Fruit fly (Drosophila melanogaster) whole organism, embryonic: ENCODE results near the gene Rchy1.

Experiments used
- Asciz ChIP-seq: fragments of 200-800 bp; sonication (Bioruptor generic); optimal IDR thresholded peaks from 2 replicates; lab custom pipeline; 2017; ENCODE audit warnings: missing biosample characterization, mild to moderate bottlenecking, missing genetic modification characterization, missing genetic modification reagents
- BEAF-32 ChIP-seq: fragments of 200-800 bp; sonication (Bioruptor generic); optimal IDR thresholded peaks from 3 replicates; lab custom pipeline; 2017; ENCODE audit warnings: missing biosample characterization, missing genetic modification characterization, mild to moderate bottlenecking, moderate library complexity, missing genetic modification reagents
- BtbVII ChIP-seq: fragments of 200-800 bp; sonication (Bioruptor generic); optimal IDR thresholded peaks from 3 replicates; lab custom pipeline; 2017; ENCODE audit warnings: missing biosample characterization, mild to moderate bottlenecking, missing genetic modification characterization
- CG11504 ChIP-seq: fragments of 200-800 bp; sonication (Bioruptor generic); optimal IDR thresholded peaks from 3 replicates; lab custom pipeline; 2019; ENCODE audit warnings: missing biosample characterization, mild to moderate bottlenecking, missing genetic modification characterization, moderate library complexity
- CG11695 ChIP-seq: fragments of 200-800 bp; sonication (Bioruptor generic); IDR thresholded peaks from 3 replicates; pipeline ENCODE4 v1.3.6; 2022; ENCODE audit warnings: missing biosample characterization, missing genetic modification characterization
- CG12071 ChIP-seq: fragments of 200-800 bp; sonication (Bioruptor generic); optimal IDR thresholded peaks from 3 replicates; lab custom pipeline; 2018; ENCODE audit warnings: missing biosample characterization, mild to moderate bottlenecking, missing genetic modification characterization
- CG13296 ChIP-seq: fragments of 200-800 bp; sonication (Bioruptor generic); optimal IDR thresholded peaks from 3 replicates; lab custom pipeline; 2018; ENCODE audit warnings: missing biosample characterization, mild to moderate bottlenecking, missing genetic modification characterization
- CG31224 ChIP-seq: fragments of 200-800 bp; sonication (Bioruptor generic); IDR thresholded peaks from 2 replicates; pipeline ENCODE4 v1.3.6; 2022; ENCODE audit warnings: missing biosample characterization, missing genetic modification characterization
- CG6765 ChIP-seq: fragments of 200-800 bp; sonication (Bioruptor generic); optimal IDR thresholded peaks from 3 replicates; lab custom pipeline; 2017; ENCODE audit warnings: missing biosample characterization, mild to moderate bottlenecking, missing genetic modification characterization
- CG6791 ChIP-seq: fragments of 200-800 bp; sonication (Bioruptor generic); IDR thresholded peaks from 3 replicates; pipeline ENCODE4 v1.3.6; 2022; ENCODE audit warnings: missing biosample characterization, missing genetic modification characterization; ENCODE audit not compliant: partially characterized antibody
- CG9727 ChIP-seq: fragments of 200-800 bp; sonication (Bioruptor generic); optimal IDR thresholded peaks from 3 replicates; lab custom pipeline; 2017; ENCODE audit warnings: missing biosample characterization, mild to moderate bottlenecking, missing genetic modification characterization
- CHES-1-like ChIP-seq: fragments of 200-800 bp; sonication (Bioruptor generic); optimal IDR thresholded peaks from 2 replicates; lab custom pipeline; 2016; ENCODE audit warnings: missing biosample characterization, missing genetic modification characterization
- Dp ChIP-seq: fragments of 200-800 bp; sonication (Bioruptor generic); optimal IDR thresholded peaks from 2 replicates; lab custom pipeline; 2018; ENCODE audit warnings: missing biosample characterization, mild to moderate bottlenecking, missing genetic modification characterization, moderate library complexity
- E2f1 ChIP-seq: fragments of 200-800 bp; sonication (Bioruptor generic); IDR thresholded peaks from 2 replicates; pipeline ENCODE4 v1.3.6; 2022; ENCODE audit warnings: missing biosample characterization, missing genetic modification characterization
- HLH4C ChIP-seq: fragments of 200-800 bp; sonication (Bioruptor generic); IDR thresholded peaks from 3 replicates; pipeline ENCODE4 v1.3.6; 2022; ENCODE audit warnings: missing biosample characterization, missing genetic modification characterization; ENCODE audit not compliant: partially characterized antibody
- HmgZ ChIP-seq: fragments of 200-800 bp; sonication (Bioruptor generic); optimal IDR thresholded peaks from 2 replicates; lab custom pipeline; 2018; ENCODE audit warnings: missing biosample characterization, mild to moderate bottlenecking, missing genetic modification characterization
- Hmr ChIP-seq: fragments of 200-800 bp; sonication (Bioruptor generic); optimal IDR thresholded peaks from 3 replicates; lab custom pipeline; 2017; ENCODE audit warnings: mild to moderate bottlenecking, missing biosample characterization, missing genetic modification reagents, missing genetic modification characterization
- MESR4 ChIP-seq: fragments of 200-800 bp; sonication (Bioruptor generic); optimal IDR thresholded peaks from 2 replicates; lab custom pipeline; 2018; ENCODE audit warnings: missing biosample characterization, mild to moderate bottlenecking, missing genetic modification characterization, moderate library complexity
- MTF-1 ChIP-seq: fragments of 200-800 bp; sonication (Bioruptor generic); optimal IDR thresholded peaks from 2 replicates; lab custom pipeline; 2018; ENCODE audit warnings: missing biosample characterization, mild to moderate bottlenecking, missing genetic modification characterization, borderline replicate concordance
- Meics ChIP-seq: fragments of 200-800 bp; sonication (Bioruptor generic); optimal IDR thresholded peaks from 2 replicates; lab custom pipeline; 2017; ENCODE audit warnings: missing biosample characterization, mild to moderate bottlenecking, missing genetic modification characterization
- Neu2 ChIP-seq: fragments of 200-800 bp; sonication (Bioruptor generic); optimal IDR thresholded peaks from 3 replicates; lab custom pipeline; 2016; ENCODE audit warnings: missing biosample characterization, missing genetic modification characterization, borderline replicate concordance
- Opbp ChIP-seq: fragments of 200-800 bp; sonication (Bioruptor generic); IDR thresholded peaks from 3 replicates; pipeline ENCODE4 v1.3.6; 2022; ENCODE audit warnings: missing biosample characterization, missing genetic modification characterization; ENCODE audit not compliant: partially characterized antibody
- Sox102F ChIP-seq: fragments of 200-800 bp; sonication (Bioruptor generic); optimal IDR thresholded peaks from 2 replicates; lab custom pipeline; 2018; ENCODE audit warnings: missing biosample characterization, mild to moderate bottlenecking, missing genetic modification characterization, moderate library complexity
- ash1 ChIP-seq: fragments of 200-800 bp; sonication (Bioruptor generic); optimal IDR thresholded peaks from 2 replicates; lab custom pipeline; 2018; ENCODE audit warnings: missing biosample characterization, mild to moderate bottlenecking, missing genetic modification characterization
- ato ChIP-seq: fragments of 200-800 bp; sonication (Bioruptor generic); IDR thresholded peaks from 2 replicates; pipeline ENCODE4 v1.3.6; 2022; ENCODE audit warnings: missing biosample characterization, missing genetic modification characterization; ENCODE audit not compliant: partially characterized antibody
- bab2 ChIP-seq: fragments of 200-800 bp; sonication (Bioruptor generic); optimal IDR thresholded peaks from 2 replicates; lab custom pipeline; 2016; ENCODE audit warnings: missing biosample characterization, missing genetic modification characterization
- bsh ChIP-seq, 2 experiments: fragments of 200-800 bp; sonication (Bioruptor generic); optimal IDR thresholded peaks; 2 replicates each; lab custom pipeline; 2017 to 2018; ENCODE audit warnings: mild to moderate bottlenecking in 2 of 2, missing biosample characterization in 2 of 2, missing genetic modification characterization in 2 of 2, moderate library complexity in 1 of 2
- chif ChIP-seq, 2 experiments: fragments of 200-800 bp; sonication (Bioruptor generic); optimal IDR thresholded peaks; 3 replicates each; lab custom pipeline; 2016; ENCODE audit warnings: missing biosample characterization in 2 of 2, missing genetic modification characterization in 2 of 2
- chm ChIP-seq: fragments of 200-800 bp; sonication (Bioruptor generic); IDR thresholded peaks from 2 replicates; pipeline ENCODE4 v1.3.6; 2022; ENCODE audit warnings: missing biosample characterization, missing genetic modification characterization
- eyg ChIP-seq: fragments of 200-800 bp; sonication (Bioruptor generic); optimal IDR thresholded peaks from 3 replicates; lab custom pipeline; 2016; ENCODE audit warnings: missing biosample characterization, missing genetic modification characterization
- fd3F ChIP-seq: fragments of 200-800 bp; sonication (Bioruptor generic); optimal IDR thresholded peaks from 2 replicates; lab custom pipeline; 2018; ENCODE audit warnings: missing biosample characterization, mild to moderate bottlenecking, missing genetic modification characterization, moderate library complexity
- grau ChIP-seq: fragments of 200-800 bp; optimal IDR thresholded peaks from 3 replicates; lab custom pipeline; 2019; ENCODE audit warnings: missing biosample characterization, mild to moderate bottlenecking, missing genetic modification characterization, moderate library complexity
- her ChIP-seq: fragments of 200-800 bp; sonication (Bioruptor generic); optimal IDR thresholded peaks from 2 replicates; lab custom pipeline; 2016; ENCODE audit warnings: missing biosample characterization, missing genetic modification characterization
- inv ChIP-seq: fragments of 200-800 bp; sonication (Bioruptor generic); IDR thresholded peaks from 2 replicates; pipeline ENCODE4 v1.3.6; 2022; ENCODE audit warnings: missing biosample characterization, missing genetic modification characterization; ENCODE audit not compliant: partially characterized antibody
- kah ChIP-seq: fragments of 200-800 bp; sonication (Bioruptor generic); optimal IDR thresholded peaks from 2 replicates; lab custom pipeline; 2018; ENCODE audit warnings: missing biosample characterization, mild to moderate bottlenecking, missing genetic modification characterization
- knrl ChIP-seq: fragments of 200-800 bp; sonication (Bioruptor generic); IDR thresholded peaks from 3 replicates; pipeline ENCODE4 v1.3.6; 2022; ENCODE audit warnings: missing biosample characterization, missing genetic modification characterization; ENCODE audit not compliant: partially characterized antibody
- pan ChIP-seq, 4 experiments: fragments of >200 bp in 3 of 4; fragments of 200-800 bp in 1 of 4; sonication (Bioruptor generic) in 1 of 4; optimal IDR thresholded peaks in 3 of 4; IDR thresholded peaks in 1 of 4; 2 replicates each; pipeline versions ENCODE4 v1.3.6 to Lab custom; 2017 to 2022; ENCODE audit warnings: missing biosample characterization in 2 of 4, missing genetic modification characterization in 2 of 4, mixed read lengths in 1 of 4
- pb ChIP-seq: fragments of 200-800 bp; sonication (Bioruptor generic); optimal IDR thresholded peaks from 3 replicates; lab custom pipeline; 2016; ENCODE audit warnings: missing biosample characterization, missing genetic modification characterization
- peb ChIP-seq: fragments of 200-800 bp; sonication (Bioruptor generic); IDR thresholded peaks from 2 replicates; pipeline ENCODE4 v1.3.6; 2022; ENCODE audit warnings: missing biosample characterization, missing genetic modification characterization
- phol ChIP-seq: fragments of 200-800 bp; sonication (Bioruptor generic); optimal IDR thresholded peaks from 3 replicates; lab custom pipeline; 2018; ENCODE audit warnings: missing biosample characterization, mild to moderate bottlenecking, missing genetic modification characterization, moderate library complexity
- ranshi ChIP-seq: fragments of 200-800 bp; sonication (Bioruptor generic); IDR thresholded peaks from 2 replicates; pipeline ENCODE4 v1.3.6; 2022; ENCODE audit warnings: missing biosample characterization, missing genetic modification characterization
- scrt ChIP-seq: fragments of 200-800 bp; sonication (Bioruptor generic); optimal IDR thresholded peaks from 2 replicates; lab custom pipeline; 2018; ENCODE audit warnings: missing biosample characterization, mild to moderate bottlenecking, missing genetic modification characterization, moderate library complexity
- sd ChIP-seq: fragments of 200-800 bp; sonication (Bioruptor generic); optimal IDR thresholded peaks from 3 replicates; lab custom pipeline; 2018; ENCODE audit warnings: missing biosample characterization, mild to moderate bottlenecking, missing genetic modification characterization, moderate library complexity
- seq ChIP-seq: fragments of 200-800 bp; sonication (Bioruptor generic); IDR thresholded peaks from 2 replicates; pipeline ENCODE4 v1.3.6; 2022; ENCODE audit warnings: missing biosample characterization, missing genetic modification characterization
- sob ChIP-seq: fragments of 200-800 bp; sonication (Bioruptor generic); IDR thresholded peaks from 2 replicates; pipeline ENCODE4 v1.3.6; 2022; ENCODE audit warnings: missing biosample characterization, missing genetic modification characterization
- tll ChIP-seq, 2 experiments: fragments of 200-800 bp in 1 of 2; fragments of >200 bp in 1 of 2; sonication (Bioruptor generic) in 1 of 2; optimal IDR thresholded peaks; 2 replicates each; lab custom pipeline; 2017 to 2019; ENCODE audit warnings: missing biosample characterization in 2 of 2, missing genetic modification characterization in 2 of 2, mild to moderate bottlenecking in 1 of 2, moderate library complexity in 1 of 2
- vvl ChIP-seq: fragments of 200-800 bp; sonication (Bioruptor generic); IDR thresholded peaks from 2 replicates; pipeline ENCODE4 v1.3.6; 2022; ENCODE audit warnings: missing biosample characterization, missing genetic modification characterization
- wek ChIP-seq: fragments of 200-800 bp; sonication (Bioruptor generic); optimal IDR thresholded peaks from 3 replicates; lab custom pipeline; 2018; ENCODE audit warnings: missing biosample characterization, mild to moderate bottlenecking, missing genetic modification characterization, moderate library complexity

The Rchy1 gene

DNA sequence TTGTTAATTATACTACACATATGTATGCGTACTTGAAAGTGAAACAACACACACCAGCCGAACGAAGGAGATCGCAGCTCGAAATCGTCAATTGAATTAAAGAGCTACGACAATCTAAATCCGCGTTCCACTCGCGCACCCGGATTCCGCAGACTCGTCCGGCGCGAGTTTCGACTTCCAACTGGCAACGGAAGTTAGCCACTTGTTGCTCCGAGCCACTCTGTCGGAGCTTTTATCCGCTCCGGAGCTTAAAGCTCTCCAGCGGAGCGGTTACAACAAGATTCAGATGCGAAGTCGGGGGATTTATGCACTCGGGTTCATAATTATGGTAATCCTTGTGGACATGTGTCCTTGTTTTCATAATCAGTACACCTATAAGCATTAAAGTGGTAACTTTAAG lies at the start of gene Rchy1 (continued):
- TF ChIP-seq Opbp (GFP tag; lab: Robert Waterston, UW) (0 out of 3 replicates have a peak, but pooled peaks have one; percentile 28), MESR4 (GFP tag; lab: Kevin White, UChicago) (peak; percentile 3), sd (tag; lab: Kevin White, UChicago) (peak; percentile 34), CG6791 (no peak), her (GFP tag; lab: Kevin White, UChicago) (peak; percentile 37), phol (tag; lab: Kevin White, UChicago) (no peak), grau (tag; lab: Kevin White, UChicago) (peak; percentile 14), bsh (GFP tag; optimal IDR thresholded peaks at IDR 0.05; lab: Kevin White, UChicago) (peak in 1 of 2 experiments; percentile 0), CG31224 (GFP tag; lab: Robert Waterston, UW) (no peak), vvl (GFP tag; lab: Robert Waterston, UW) (peak; percentile 56; the same call in 1 of the 2 replicates), tll (GFP tag; optimal IDR thresholded peaks at IDR 0.05; lab: Kevin White, UChicago) (no peak), scrt (GFP tag; lab: Kevin White, UChicago) (peak; percentile 93), BtbVII (no peak), knrl (no peak), CHES-1-like (GFP tag; lab: Kevin White, UChicago) (no peak), CG9727 (no peak), HmgZ (tag; lab: Kevin White, UChicago) (peak; percentile 40), Hmr (peak; percentile 46), pb (GFP tag; lab: Kevin White, UChicago) (no peak), chm (GFP tag; lab: Robert Waterston, UW) (peak; percentile 77; the same call in 1 of the 2 replicates), ash1 (no peak), Dp (GFP tag; lab: Kevin White, UChicago) (peak; percentile 13), Meics (GFP tag; lab: Kevin White, UChicago) (peak; percentile 46), CG6765 (peak; percentile 49), Neu2 (GFP tag; lab: Kevin White, UChicago) (no peak), CG11504 (tag; lab: Kevin White, UChicago) (peak; percentile 43), seq (peak; percentile 17; the same call in 1 of the 2 replicates), ranshi (GFP tag; lab: Robert Waterston, UW) (peak; percentile 9; the same call in 1 of the 2 replicates), BEAF-32 (GFP tag; lab: Kevin White, UChicago) (no peak), Asciz (GFP tag; lab: Kevin White, UChicago) (peak; percentile 13), chif (GFP tag; optimal IDR thresholded peaks at IDR 0.05; lab: Kevin White, UChicago) (no peak), ato (GFP tag; lab: Robert Waterston, UW) (peak; percentile 49; the same call in 1 of the 2 replicates), CG12071 (GFP tag; lab: Kevin White, UChicago) (peak; percentile 44), inv (GFP tag; lab: Robert Waterston, UW) (no peak), MTF-1 (GFP tag; lab: Kevin White, UChicago) (peak; percentile 32), peb (GFP tag; lab: Robert Waterston, UW) (no peak), CG11695 (0 out of 3 replicates have a peak, but pooled peaks have one; percentile 19), fd3F (GFP tag; lab: Kevin White, UChicago) (no peak), sob (GFP tag; lab: Robert Waterston, UW) (peak; percentile 58; the same call in 1 of the 2 replicates), kah (peak; percentile 98), eyg (GFP tag; lab: Kevin White, UChicago) (peak; percentile 12), CG13296 (GFP tag; lab: Kevin White, UChicago) (peak; percentile 70), pan (optimal IDR thresholded peaks at IDR 0.05; lab: Kevin White, UChicago) (no peak), pan (GFP tag; optimal IDR thresholded peaks at IDR 0.05 in 1 of 2, IDR thresholded peaks at IDR 0.05 in 1 of 2) (peak in 1 of 2 experiments; percentile 27), wek (GFP tag; lab: Kevin White, UChicago) (peak; percentile 49), Sox102F (GFP tag; lab: Kevin White, UChicago) (no peak), HLH4C (no peak), E2f1 (GFP tag; lab: Robert Waterston, UW) (no peak), bab2 (GFP tag; lab: Kevin White, UChicago) (no peak)
